Worm (Caenorhabditis elegans) whole organism, young adult: ENCODE data around the gene F40G12.2.

Source experiments
- B0019.2 ChIP-seq: fragments of 200-800 bp; sonication (Bioruptor generic); conservative IDR thresholded peaks from 2 replicates; pipeline ENCODE4 v1.3.6; 2022; ENCODE audit warnings: missing genetic modification reagents, missing genetic modification characterization, missing compliant biosample characterization
- B0035.1 ChIP-seq: sonication (generic microtip); optimal IDR thresholded peaks from 2 replicates; lab custom pipeline; 2016; ENCODE audit warnings: missing genetic modification characterization, mild to moderate bottlenecking, missing compliant biosample characterization, missing genotype, missing genetic modification reagents
- B0336.3 ChIP-seq: fragments of 200-800 bp; sonication (Bioruptor generic); IDR thresholded peaks from 2 replicates; pipeline ENCODE4 v1.3.6; 2022; ENCODE audit warnings: missing genetic modification characterization, missing compliant biosample characterization
- C17E4.6 ChIP-seq: fragments of 200-800 bp; sonication (Bioruptor generic); IDR thresholded peaks from 2 replicates; pipeline ENCODE4 v1.3.6; 2022; ENCODE audit warnings: missing genetic modification reagents, missing genetic modification characterization, missing compliant biosample characterization
- F39B2.1 ChIP-seq: fragments of 200-800 bp; sonication (Bioruptor generic); IDR thresholded peaks from 2 replicates; pipeline ENCODE4 v1.3.6; 2022; ENCODE audit warnings: missing genetic modification reagents, missing genetic modification characterization, missing compliant biosample characterization
- F52B5.7 ChIP-seq: sonication (generic microtip); optimal IDR thresholded peaks from 2 replicates; lab custom pipeline; 2016; ENCODE audit warnings: mild to moderate bottlenecking, missing genetic modification characterization, missing compliant biosample characterization
- K11D2.4 ChIP-seq: fragments of 200-800 bp; sonication (Bioruptor generic); IDR thresholded peaks from 2 replicates; pipeline ENCODE4 v1.3.6; 2022; ENCODE audit warnings: missing genetic modification reagents, missing genetic modification characterization, missing compliant biosample characterization
- T07F8.4 ChIP-seq: sonication (generic microtip); optimal IDR thresholded peaks from 2 replicates; lab custom pipeline; 2016; ENCODE audit warnings: mild to moderate bottlenecking, missing genetic modification characterization, moderate library complexity, missing compliant biosample characterization
- Y56A3A.18 ChIP-seq: fragments of 200-800 bp; sonication (Bioruptor generic); IDR thresholded peaks from 2 replicates; pipeline ENCODE4 v1.3.6; 2022; ENCODE audit warnings: missing genetic modification reagents, missing genetic modification characterization, missing compliant biosample characterization
- ZK185.1 ChIP-seq: sonication (generic microtip); optimal IDR thresholded peaks from 2 replicates; lab custom pipeline; 2016; ENCODE audit warnings: mild to moderate bottlenecking, missing genetic modification characterization, missing compliant biosample characterization; ENCODE audit not compliant: poor library complexity, severe bottlenecking
- ama-1 ChIP-seq, 3 experiments: fragments of 150-350 bp in 1 of 3; sonication (generic microtip) in 2 of 3; optimal IDR thresholded peaks; 2 replicates each; lab custom pipeline; 2014 to 2018; ENCODE audit warnings: missing biosample characterization in 2 of 3, missing genetic modification characterization in 2 of 3, missing genetic modification reagents in 2 of 3
- ccch-3 ChIP-seq: fragments of 200-800 bp; sonication (Bioruptor generic); optimal IDR thresholded peaks from 2 replicates; lab custom pipeline; 2018; ENCODE audit warnings: mild to moderate bottlenecking, missing genetic modification characterization, missing compliant biosample characterization
- cebp-1 ChIP-seq, 2 experiments: fragments of 200-800 bp in 1 of 2; sonication (Bioruptor generic) in 1 of 2; sonication (generic microtip) in 1 of 2; IDR thresholded peaks in 1 of 2; optimal IDR thresholded peaks in 1 of 2; 2 replicates each; pipeline versions ENCODE4 v1.3.6 to Lab custom; 2017 to 2022; ENCODE audit warnings: missing compliant biosample characterization in 2 of 2, missing genetic modification characterization in 2 of 2, mild to moderate bottlenecking in 1 of 2, missing genetic modification reagents in 1 of 2, moderate library complexity in 1 of 2
- dpff-1 ChIP-seq: sonication (generic microtip); optimal IDR thresholded peaks from 2 replicates; lab custom pipeline; 2017; ENCODE audit warnings: mild to moderate bottlenecking, missing genetic modification characterization, missing compliant biosample characterization
- egl-18 ChIP-seq: fragments of 200-800 bp; sonication (Bioruptor generic); IDR thresholded peaks from 2 replicates; pipeline ENCODE4 v1.3.6; 2022; ENCODE audit warnings: missing genetic modification reagents, missing genetic modification characterization, missing compliant biosample characterization
- egl-44 ChIP-seq: fragments of 200-800 bp; sonication (Bioruptor generic); IDR thresholded peaks from 2 replicates; pipeline ENCODE4 v1.3.6; 2022; ENCODE audit warnings: missing genetic modification reagents, missing genetic modification characterization, missing compliant biosample characterization
- ets-4 ChIP-seq: fragments of 200-800 bp; sonication (Bioruptor generic); optimal IDR thresholded peaks from 2 replicates; lab custom pipeline; 2018; ENCODE audit warnings: mild to moderate bottlenecking, missing genetic modification characterization, missing compliant biosample characterization
- fkh-3 ChIP-seq: sonication (generic microtip); optimal IDR thresholded peaks from 2 replicates; lab custom pipeline; 2016; ENCODE audit warnings: mild to moderate bottlenecking, missing genetic modification characterization, missing compliant biosample characterization
- gei-17 ChIP-seq: fragments of 200-800 bp; sonication (Bioruptor generic); optimal IDR thresholded peaks from 2 replicates; lab custom pipeline; 2018; ENCODE audit warnings: mild to moderate bottlenecking, missing genetic modification characterization, missing compliant biosample characterization
- him-1 ChIP-seq: sonication (generic microtip); optimal IDR thresholded peaks from 2 replicates; lab custom pipeline; 2016; ENCODE audit warnings: missing genotype, missing genetic modification reagents, missing genetic modification characterization, missing compliant biosample characterization
- hlh-12 ChIP-seq: sonication (generic microtip); optimal IDR thresholded peaks from 2 replicates; lab custom pipeline; 2016; ENCODE audit warnings: missing genetic modification characterization, missing compliant biosample characterization
- hmg-1.2 ChIP-seq: fragments of 200-800 bp; sonication (Bioruptor generic); IDR thresholded peaks from 2 replicates; pipeline ENCODE4 v1.3.6; 2022; ENCODE audit warnings: missing genetic modification reagents, missing genetic modification characterization, missing compliant biosample characterization
- hmg-20 ChIP-seq: fragments of 200-800 bp; sonication (Bioruptor generic); IDR thresholded peaks from 2 replicates; pipeline ENCODE4 v1.3.6; 2022; ENCODE audit warnings: missing genetic modification reagents, missing genetic modification characterization, missing compliant biosample characterization
- lin-26 ChIP-seq: fragments of 200-800 bp; sonication (Bioruptor generic); IDR thresholded peaks from 2 replicates; pipeline ENCODE4 v1.3.6; 2022; ENCODE audit warnings: missing genetic modification reagents, missing genetic modification characterization, missing compliant biosample characterization
- lin-54 ChIP-seq: fragments of 200-800 bp; sonication (Bioruptor generic); optimal IDR thresholded peaks from 2 replicates; lab custom pipeline; 2018; ENCODE audit warnings: mild to moderate bottlenecking, missing genetic modification characterization, missing compliant biosample characterization
- madf-10 ChIP-seq: sonication (generic microtip); optimal IDR thresholded peaks from 2 replicates; lab custom pipeline; 2016; ENCODE audit warnings: mild to moderate bottlenecking, missing genetic modification characterization, missing compliant biosample characterization
- nfya-1 ChIP-seq: sonication (generic microtip); optimal IDR thresholded peaks from 2 replicates; lab custom pipeline; 2017; ENCODE audit warnings: antibody characterized with exemption, missing compliant biosample characterization, missing genetic modification characterization, borderline replicate concordance; ENCODE audit not compliant: insufficient read depth
- nfya-2 ChIP-seq: fragments of 200-800 bp; sonication (Bioruptor generic); IDR thresholded peaks from 2 replicates; pipeline ENCODE4 v1.3.6; 2022; ENCODE audit warnings: missing genetic modification reagents, missing genetic modification characterization, missing compliant biosample characterization
- nfyb-1 ChIP-seq: fragments of 200-800 bp; sonication (Bioruptor generic); IDR thresholded peaks from 2 replicates; pipeline ENCODE4 v1.3.6; 2022; ENCODE audit warnings: missing genetic modification reagents, missing genetic modification characterization, missing compliant biosample characterization
- pha-4 ChIP-seq: fragments of 150-350 bp; sonication (generic microtip); optimal IDR thresholded peaks from 2 replicates; lab custom pipeline; 2014; ENCODE audit warnings: missing biosample characterization, missing genetic modification reagents, missing genetic modification characterization
- rec-8 ChIP-seq, 2 experiments: sonication (generic microtip); optimal IDR thresholded peaks; 2 replicates each; lab custom pipeline; 2016; ENCODE audit warnings: mild to moderate bottlenecking in 2 of 2, missing genetic modification characterization in 2 of 2, missing genetic modification reagents in 2 of 2, missing genotype in 2 of 2, missing biosample characterization in 1 of 2, missing compliant biosample characterization in 1 of 2, moderate library complexity in 1 of 2
- xnd-1 ChIP-seq: sonication (generic microtip); optimal IDR thresholded peaks from 2 replicates; lab custom pipeline; 2016; ENCODE audit warnings: missing genotype, missing genetic modification reagents, missing genetic modification characterization, missing compliant biosample characterization
- ztf-18 ChIP-seq: sonication (generic microtip); optimal IDR thresholded peaks from 2 replicates; lab custom pipeline; 2016; ENCODE audit warnings: missing genotype, mild to moderate bottlenecking, missing genetic modification characterization, missing compliant biosample characterization
- ztf-6 ChIP-seq: fragments of 200-800 bp; sonication (Bioruptor generic); IDR thresholded peaks from 2 replicates; pipeline ENCODE4 v1.3.6; 2022; ENCODE audit warnings: missing genetic modification reagents, missing genetic modification characterization, missing compliant biosample characterization

F40G12.2 gene

DNA sequence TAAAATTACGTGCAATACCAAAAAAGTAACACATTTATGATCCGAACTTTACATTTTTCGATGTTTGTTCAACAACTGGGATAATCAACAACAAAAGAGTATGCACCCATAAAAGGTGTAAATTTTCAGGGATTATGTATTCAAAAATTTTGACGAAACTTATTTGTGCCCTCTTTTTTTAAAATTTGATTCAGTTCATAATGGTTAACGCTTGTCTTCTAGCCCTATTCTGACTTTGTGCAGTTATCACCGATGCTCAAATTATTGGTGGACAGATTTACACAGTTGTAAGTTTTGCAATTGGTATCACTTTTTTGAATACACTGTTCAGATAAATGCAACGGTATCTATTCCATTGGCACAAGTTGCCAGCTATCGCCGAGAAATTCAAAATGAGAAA lies 12.1 kb downstream of the F40G12.2 start, which contains the start of gene K02E11.6:
Gene K02E11.6 (plus strand): TSS at position 149 of the 400 bp plus-strand sequence.
- TF ChIP-seq rec-8 (tag; optimal IDR thresholded peaks at IDR 0.05; lab: Kevin White, UChicago), result no peak
- TF ChIP-seq ets-4 (GFP tag; lab: Kevin White, UChicago), result no peak
- no peak for TF ChIP-seq cebp-1 (GFP tag; IDR thresholded peaks at IDR 0.05; lab: Robert Waterston, UW)
- no peak for TF ChIP-seq cebp-1 (tag; optimal IDR thresholded peaks at IDR 0.05; lab: Kevin White, UChicago)
- no peak for TF ChIP-seq nfyb-1 (GFP tag; lab: Robert Waterston, UW)
- no peak for TF ChIP-seq nfya-2 (GFP tag; lab: Robert Waterston, UW)
- TF ChIP-seq ZK185.1, result no peak
- TF ChIP-seq ccch-3, result no peak
- no peak for TF ChIP-seq him-1 (tag; lab: Kevin White, UChicago)
- no peak for TF ChIP-seq B0019.2 (GFP tag; lab: Robert Waterston, UW)
- no peak for TF ChIP-seq hmg-20 (GFP tag; lab: Robert Waterston, UW)
- TF ChIP-seq fkh-3 (tag; lab: Kevin White, UChicago), result no peak
- TF ChIP-seq hlh-12 (tag; lab: Kevin White, UChicago), result no peak
- TF ChIP-seq xnd-1, result no peak

DNA sequence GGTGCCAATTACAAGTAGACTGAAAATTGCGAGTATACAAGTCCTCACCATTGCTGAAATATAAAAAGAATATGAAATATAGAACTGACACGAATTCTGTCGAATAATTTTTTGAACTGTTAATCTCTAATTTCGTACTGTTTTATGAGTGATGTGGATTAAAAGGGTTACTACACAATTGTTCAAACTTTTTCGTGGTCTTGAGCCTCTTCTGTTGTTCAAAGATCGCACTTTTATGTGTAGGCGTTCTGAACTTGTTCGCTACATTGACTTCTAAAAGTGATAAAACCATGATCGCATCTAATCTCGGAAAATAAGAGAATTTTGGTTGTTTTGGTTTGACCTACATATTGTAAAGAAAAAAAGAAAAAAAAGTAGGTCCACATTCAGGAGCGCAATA lies 12.7 kb downstream of the F40G12.2 start, which contains the start of gene K02E11.4:
Gene K02E11.4 (minus strand): TSS at position 101 of the 400 bp plus-strand sequence.
- no peak for TF ChIP-seq ama-1 (optimal IDR thresholded peaks at IDR 0.05; lab: Kevin White, UChicago)
- no peak for TF ChIP-seq ama-1 (GFP tag; optimal IDR thresholded peaks at IDR 0.05; lab: Kevin White, UChicago)
- TF ChIP-seq T07F8.4 (tag; lab: Kevin White, UChicago), result no peak
- no peak for TF ChIP-seq F39B2.1 (GFP tag; lab: Robert Waterston, UW)
- no peak for TF ChIP-seq Y56A3A.18 (GFP tag; lab: Robert Waterston, UW)
- no peak for TF ChIP-seq gei-17 (GFP tag; lab: Kevin White, UChicago)

DNA sequence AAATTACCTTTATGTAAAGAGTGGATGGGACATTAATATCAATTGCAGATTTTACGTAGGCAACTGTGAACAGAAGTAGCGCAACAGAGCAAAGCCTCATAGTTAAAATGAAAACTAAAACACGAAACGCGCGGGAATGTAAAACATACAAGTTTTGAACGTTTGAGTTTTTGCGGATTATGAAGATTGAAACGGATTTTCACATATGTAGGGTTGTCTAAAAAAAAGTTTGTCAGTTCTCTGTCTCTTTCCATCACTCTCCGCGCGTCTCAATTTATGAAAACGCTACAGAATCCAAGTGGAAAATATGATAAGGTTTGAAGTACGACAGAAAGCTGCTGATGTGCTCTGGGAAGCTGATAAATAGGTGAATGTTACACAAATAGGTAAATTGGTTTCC lies 14.0 kb downstream of the F40G12.2 start, which contains the start of gene K02E11.3:
Gene K02E11.3 (minus strand): TSS at position 101 of the 400 bp plus-strand sequence.
- TF ChIP-seq madf-10 (tag; lab: Kevin White, UChicago), result no peak
- no peak for TF ChIP-seq F52B5.7
- no peak for TF ChIP-seq hmg-1.2 (GFP tag; lab: Robert Waterston, UW)
- no peak for TF ChIP-seq K11D2.4
- no peak for TF ChIP-seq egl-18 (GFP tag; lab: Robert Waterston, UW)
- TF ChIP-seq, all 124 proteins: peak for 0

DNA sequence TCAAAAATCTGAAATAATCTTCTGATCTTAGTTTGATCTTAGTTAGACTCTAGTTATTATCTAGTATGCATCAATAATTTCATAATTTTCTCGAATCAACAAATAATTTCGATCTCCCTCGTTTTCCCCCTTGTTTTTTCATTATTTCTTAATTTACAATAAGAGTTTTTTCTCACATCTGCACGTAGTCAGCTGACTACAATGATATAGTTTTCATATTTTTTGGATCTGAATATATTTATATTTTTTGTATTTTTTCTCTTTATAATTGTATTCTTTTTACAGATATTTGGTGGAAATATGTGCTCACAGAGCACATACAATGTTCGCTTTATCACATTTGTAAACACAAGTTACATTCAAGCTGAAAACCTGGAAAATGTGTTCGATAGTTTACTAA lies 16.8 kb downstream of the F40G12.2 start, which contains the start of gene sre-7:
Gene sre-7 (plus strand): TSS at position 301 of the 400 bp plus-strand sequence.
- TF ChIP-seq ztf-6 (GFP tag; lab: Robert Waterston, UW) (no peak), nfya-1 (no peak), lin-54 (GFP tag; lab: Kevin White, UChicago) (no peak), F52B5.7 (no peak), lin-26 (GFP tag; lab: Robert Waterston, UW) (no peak), egl-44 (no peak), cebp-1 (GFP tag; IDR thresholded peaks at IDR 0.05; lab: Robert Waterston, UW) (no peak), cebp-1 (tag; optimal IDR thresholded peaks at IDR 0.05; lab: Kevin White, UChicago) (no peak), dpff-1 (tag; lab: Kevin White, UChicago) (no peak), ztf-18 (tag; lab: Kevin White, UChicago) (no peak), pha-4 (tag; lab: Kevin White, UChicago) (no peak), B0035.1 (tag; lab: Kevin White, UChicago) (no peak), ama-1 (optimal IDR thresholded peaks at IDR 0.05; lab: Kevin White, UChicago) (no peak), ama-1 (GFP tag; optimal IDR thresholded peaks at IDR 0.05; lab: Kevin White, UChicago) (no peak), B0336.3 (no peak), C17E4.6 (GFP tag; lab: Robert Waterston, UW) (no peak)
- TF ChIP-seq, all 124 proteins: peak for 0
